Fruit fly (Drosophila melanogaster): ENCODE measurements around the gene capu.

dm6 chr2L:3914655-3915054 lies 12.0 kb upstream of the capu start:
- TF ChIP-seq Hr39 (GFP tag; optimal IDR thresholded peaks at IDR 0.05) (no peak), Eip93F (GFP tag; optimal IDR thresholded peaks at IDR 0.05) (no peak), net (GFP tag; optimal IDR thresholded peaks at IDR 0.05) (no peak), Ets96B (tag; optimal IDR thresholded peaks at IDR 0.05) (no peak), Lpt (GFP tag; optimal IDR thresholded peaks at IDR 0.05) (no peak), OdsH (GFP tag; optimal IDR thresholded peaks at IDR 0.05) (no peak), eg (GFP tag; IDR thresholded peaks at IDR 0.05) (no peak), Hr4 (GFP tag; optimal IDR thresholded peaks at IDR 0.05) (no peak), CG34406 (GFP tag; optimal IDR thresholded peaks at IDR 0.05) (no peak), fd59A (GFP tag; optimal IDR thresholded peaks at IDR 0.05) (no peak)
